Fruit fly (Drosophila melanogaster) whole organism, prepupa: ENCODE measurements around the gene CG34301.

Experiments used
- Blimp-1 ChIP-seq: fragments of 200-800 bp; sonication (Bioruptor generic); optimal IDR thresholded peaks from 3 replicates; lab custom pipeline; 2017; ENCODE audit warnings: missing biosample characterization, missing genetic modification characterization, mild to moderate bottlenecking, moderate library complexity, missing genetic modification reagents
- CG10631 ChIP-seq: fragments of 200-800 bp; sonication (Bioruptor generic); optimal IDR thresholded peaks from 2 replicates; lab custom pipeline; 2016; ENCODE audit warnings: missing biosample characterization, missing genetic modification characterization
- CG10669 ChIP-seq: fragments of 200-800 bp; sonication (Bioruptor generic); optimal IDR thresholded peaks from 3 replicates; lab custom pipeline; 2018; ENCODE audit warnings: missing biosample characterization, mild to moderate bottlenecking, missing genetic modification characterization, moderate library complexity
- CG11294 ChIP-seq: fragments of 200-800 bp; sonication (Bioruptor generic); IDR thresholded peaks from 2 replicates; pipeline ENCODE4 v1.3.6; 2022; ENCODE audit warnings: missing biosample characterization, missing genetic modification characterization
- CG11762 ChIP-seq: fragments of 200-800 bp; sonication (Bioruptor generic); optimal IDR thresholded peaks from 3 replicates; lab custom pipeline; 2016; ENCODE audit warnings: missing biosample characterization, missing genetic modification characterization; ENCODE audit not compliant: insufficient read depth
- CG11902 ChIP-seq: fragments of 200-800 bp; sonication (Bioruptor generic); optimal IDR thresholded peaks from 3 replicates; lab custom pipeline; 2016; ENCODE audit warnings: missing biosample characterization, missing genetic modification characterization
- CG15336 ChIP-seq: fragments of 200-800 bp; sonication (Bioruptor generic); IDR thresholded peaks from 2 replicates; pipeline ENCODE4 v1.3.6; 2022; ENCODE audit warnings: missing biosample characterization, missing genetic modification characterization
- CG1621 ChIP-seq: fragments of 200-800 bp; sonication (Bioruptor generic); optimal IDR thresholded peaks from 3 replicates; lab custom pipeline; 2018; ENCODE audit warnings: missing biosample characterization, mild to moderate bottlenecking, missing genetic modification characterization
- CG3032 ChIP-seq: fragments of 200-800 bp; optimal IDR thresholded peaks from 2 replicates; lab custom pipeline; 2019; ENCODE audit warnings: missing biosample characterization, mild to moderate bottlenecking, missing genetic modification characterization, moderate library complexity
- CG31627 ChIP-seq: fragments of 200-800 bp; sonication (Bioruptor generic); optimal IDR thresholded peaks from 3 replicates; lab custom pipeline; 2016; ENCODE audit warnings: missing biosample characterization, missing genetic modification characterization
- CG32006 ChIP-seq: fragments of 200-800 bp; sonication (Bioruptor generic); optimal IDR thresholded peaks from 3 replicates; lab custom pipeline; 2017; ENCODE audit warnings: missing biosample characterization, mild to moderate bottlenecking, missing genetic modification characterization
- CG34406 ChIP-seq: fragments of 200-800 bp; sonication (Bioruptor generic); optimal IDR thresholded peaks from 3 replicates; lab custom pipeline; 2016; ENCODE audit warnings: missing biosample characterization, missing genetic modification characterization
- CG3919 ChIP-seq: fragments of 200-800 bp; sonication (Bioruptor generic); optimal IDR thresholded peaks from 3 replicates; lab custom pipeline; 2016; ENCODE audit warnings: missing biosample characterization, missing genetic modification characterization
- CG4318 ChIP-seq: fragments of 200-800 bp; sonication (Bioruptor generic); optimal IDR thresholded peaks from 3 replicates; lab custom pipeline; 2017; ENCODE audit warnings: missing biosample characterization, mild to moderate bottlenecking, missing genetic modification characterization
- CG6276 ChIP-seq: fragments of 200-800 bp; sonication (Bioruptor generic); optimal IDR thresholded peaks from 2 replicates; lab custom pipeline; 2017; ENCODE audit warnings: missing biosample characterization, mild to moderate bottlenecking, missing genetic modification characterization
- CG6792 ChIP-seq: fragments of 200-800 bp; sonication (Bioruptor generic); optimal IDR thresholded peaks from 3 replicates; lab custom pipeline; 2016; ENCODE audit warnings: missing biosample characterization, missing genetic modification characterization
- CG6808 ChIP-seq: fragments of 200-800 bp; sonication (Bioruptor generic); optimal IDR thresholded peaks from 3 replicates; lab custom pipeline; 2017; ENCODE audit warnings: missing biosample characterization, missing genetic modification characterization, mild to moderate bottlenecking, moderate library complexity, missing genetic modification reagents
- CG7368 ChIP-seq: fragments of 200-800 bp; sonication (Bioruptor generic); optimal IDR thresholded peaks from 3 replicates; lab custom pipeline; 2016; ENCODE audit warnings: missing biosample characterization, missing genetic modification characterization
- CG8119 ChIP-seq: fragments of 200-800 bp; sonication (Bioruptor generic); IDR thresholded peaks from 3 replicates; pipeline ENCODE4 v1.3.6; 2022; ENCODE audit warnings: missing biosample characterization, missing genetic modification characterization
- CG8319 ChIP-seq: fragments of 200-800 bp; sonication (Bioruptor generic); optimal IDR thresholded peaks from 3 replicates; lab custom pipeline; 2016; ENCODE audit warnings: missing biosample characterization, missing genetic modification characterization
- CG8632 ChIP-seq: fragments of 200-800 bp; sonication (Bioruptor generic); optimal IDR thresholded peaks from 3 replicates; lab custom pipeline; 2016; ENCODE audit warnings: missing biosample characterization, missing genetic modification characterization
- CG9139 ChIP-seq: fragments of 200-800 bp; sonication (Bioruptor generic); optimal IDR thresholded peaks from 3 replicates; lab custom pipeline; 2017; ENCODE audit warnings: missing biosample characterization, mild to moderate bottlenecking, missing genetic modification characterization
- Eip75B ChIP-seq: fragments of 200-800 bp; sonication (Bioruptor generic); optimal IDR thresholded peaks from 3 replicates; lab custom pipeline; 2016; ENCODE audit warnings: missing biosample characterization, missing genetic modification characterization
- Eip78C ChIP-seq: fragments of 200-800 bp; sonication (Bioruptor generic); peaks from one replicate; lab custom pipeline; 2016; ENCODE audit warnings: missing biosample characterization, missing genetic modification characterization
- Eip93F ChIP-seq: fragments of 200-800 bp; sonication (Bioruptor generic); optimal IDR thresholded peaks from 2 replicates; lab custom pipeline; 2016; ENCODE audit warnings: missing biosample characterization, mild to moderate bottlenecking, missing genetic modification characterization
- Ets21C ChIP-seq: fragments of 200-800 bp; sonication (Bioruptor generic); optimal IDR thresholded peaks from 3 replicates; lab custom pipeline; 2016; ENCODE audit warnings: missing biosample characterization, missing genetic modification characterization
- Ets96B ChIP-seq: fragments of 200-800 bp; optimal IDR thresholded peaks from 2 replicates; lab custom pipeline; 2019; ENCODE audit warnings: missing biosample characterization, mild to moderate bottlenecking, missing genetic modification characterization, moderate library complexity
- Gug ChIP-seq: fragments of 200-800 bp; sonication (Bioruptor generic); IDR thresholded peaks from 2 replicates; pipeline ENCODE4 v1.3.6; 2022; ENCODE audit warnings: missing biosample characterization, missing genetic modification characterization
- Hr38 ChIP-seq: sonication (Bioruptor generic); optimal IDR thresholded peaks from 2 replicates; lab custom pipeline; 2016; ENCODE audit warnings: missing biosample characterization, missing genetic modification characterization
- Lpt ChIP-seq: fragments of 200-800 bp; sonication (Bioruptor generic); optimal IDR thresholded peaks from 3 replicates; lab custom pipeline; 2016; ENCODE audit warnings: missing biosample characterization, missing genetic modification characterization
- Met ChIP-seq: fragments of 200-800 bp; sonication (Bioruptor generic); optimal IDR thresholded peaks from 3 replicates; lab custom pipeline; 2016; ENCODE audit warnings: missing biosample characterization, missing genetic modification characterization
- Sox102F ChIP-seq: fragments of 200-800 bp; sonication (Bioruptor generic); optimal IDR thresholded peaks from 2 replicates; lab custom pipeline; 2016; ENCODE audit warnings: missing biosample characterization, mild to moderate bottlenecking, missing genetic modification characterization
- Sox14 ChIP-seq: fragments of 200-800 bp; sonication (Bioruptor generic); optimal IDR thresholded peaks from 3 replicates; lab custom pipeline; 2016; ENCODE audit warnings: missing biosample characterization, missing genetic modification characterization
- Sox15 ChIP-seq: fragments of 200-800 bp; sonication (Bioruptor generic); optimal IDR thresholded peaks from 3 replicates; lab custom pipeline; 2016; ENCODE audit warnings: missing biosample characterization, missing genetic modification characterization
- achi ChIP-seq: fragments of 200-800 bp; sonication (Bioruptor generic); optimal IDR thresholded peaks from 3 replicates; lab custom pipeline; 2016; ENCODE audit warnings: missing biosample characterization, missing genetic modification characterization
- acj6 ChIP-seq: fragments of 200-800 bp; sonication (Bioruptor generic); optimal IDR thresholded peaks from 3 replicates; lab custom pipeline; 2016; ENCODE audit warnings: missing biosample characterization, missing genetic modification characterization
- dac ChIP-seq: fragments of 200-800 bp; sonication (Bioruptor generic); optimal IDR thresholded peaks from 2 replicates; lab custom pipeline; 2017; ENCODE audit warnings: missing biosample characterization, mild to moderate bottlenecking, missing genetic modification characterization
- dsx ChIP-seq: fragments of 200-800 bp; optimal IDR thresholded peaks from 3 replicates; lab custom pipeline; 2019; ENCODE audit warnings: missing biosample characterization, mild to moderate bottlenecking, missing genetic modification characterization, moderate library complexity; ENCODE audit not compliant: poor library complexity, severe bottlenecking
- eg ChIP-seq: fragments of 200-800 bp; sonication (Bioruptor generic); IDR thresholded peaks from 3 replicates; pipeline ENCODE4 v1.3.6; 2022; ENCODE audit warnings: missing biosample characterization, missing genetic modification characterization
- fd85E ChIP-seq: fragments of 200-800 bp; sonication (Bioruptor generic); optimal IDR thresholded peaks from 3 replicates; lab custom pipeline; 2016; ENCODE audit warnings: missing biosample characterization, missing genetic modification characterization
- lz ChIP-seq: fragments of 200-800 bp; sonication (Bioruptor generic); optimal IDR thresholded peaks from 3 replicates; lab custom pipeline; 2016; ENCODE audit warnings: missing biosample characterization, missing genetic modification characterization
- net ChIP-seq: fragments of 200-800 bp; sonication (Bioruptor generic); optimal IDR thresholded peaks from 3 replicates; lab custom pipeline; 2016; ENCODE audit warnings: missing biosample characterization, missing genetic modification characterization
- pdm3 ChIP-seq: fragments of 200-800 bp; sonication (Bioruptor generic); optimal IDR thresholded peaks from 3 replicates; lab custom pipeline; 2016; ENCODE audit warnings: missing biosample characterization, missing genetic modification characterization
- salr ChIP-seq, 2 experiments: fragments of 200-800 bp; sonication (Bioruptor generic); optimal IDR thresholded peaks; 3 replicates each; lab custom pipeline; 2016 to 2018; ENCODE audit warnings: missing biosample characterization in 2 of 2, missing genetic modification characterization in 2 of 2, mild to moderate bottlenecking in 1 of 2
- ss ChIP-seq, 2 experiments: fragments of 200-800 bp; sonication (Bioruptor generic); optimal IDR thresholded peaks; 2 replicates in 1 of 2; 3 replicates in 1 of 2; lab custom pipeline; 2017 to 2018; ENCODE audit warnings: mild to moderate bottlenecking in 2 of 2, missing biosample characterization in 2 of 2, missing genetic modification characterization in 2 of 2, moderate library complexity in 1 of 2
- svp ChIP-seq: fragments of 200-800 bp; sonication (Bioruptor generic); peaks from one replicate; lab custom pipeline; 2016; ENCODE audit warnings: missing biosample characterization, missing genetic modification characterization
- topi ChIP-seq: fragments of 200-800 bp; sonication (Bioruptor generic); optimal IDR thresholded peaks from 3 replicates; lab custom pipeline; 2016; ENCODE audit warnings: missing biosample characterization, missing genetic modification characterization

CG34301 gene

dm6 chr3R:8787538-8788282, 14.5 kb downstream of the CG34301 start (continued):
- no peak for TF ChIP-seq Sox102F (GFP tag; lab: Kevin White, UChicago)
- no peak for TF ChIP-seq Sox15
- no peak for TF ChIP-seq Sox14
- TF ChIP-seq ss (GFP tag; optimal IDR thresholded peaks at IDR 0.05; lab: Kevin White, UChicago): peak in 1 of 2 experiments; percentile 36
- no peak for TF ChIP-seq dac (GFP tag; lab: Kevin White, UChicago)
- TF ChIP-seq Eip93F (GFP tag; lab: Kevin White, UChicago): no peak
- no peak for TF ChIP-seq CG8119 (GFP tag; lab: Robert Waterston, UW)
- peak; percentile 69 for TF ChIP-seq svp (GFP tag; lab: Kevin White, UChicago)

DNA sequence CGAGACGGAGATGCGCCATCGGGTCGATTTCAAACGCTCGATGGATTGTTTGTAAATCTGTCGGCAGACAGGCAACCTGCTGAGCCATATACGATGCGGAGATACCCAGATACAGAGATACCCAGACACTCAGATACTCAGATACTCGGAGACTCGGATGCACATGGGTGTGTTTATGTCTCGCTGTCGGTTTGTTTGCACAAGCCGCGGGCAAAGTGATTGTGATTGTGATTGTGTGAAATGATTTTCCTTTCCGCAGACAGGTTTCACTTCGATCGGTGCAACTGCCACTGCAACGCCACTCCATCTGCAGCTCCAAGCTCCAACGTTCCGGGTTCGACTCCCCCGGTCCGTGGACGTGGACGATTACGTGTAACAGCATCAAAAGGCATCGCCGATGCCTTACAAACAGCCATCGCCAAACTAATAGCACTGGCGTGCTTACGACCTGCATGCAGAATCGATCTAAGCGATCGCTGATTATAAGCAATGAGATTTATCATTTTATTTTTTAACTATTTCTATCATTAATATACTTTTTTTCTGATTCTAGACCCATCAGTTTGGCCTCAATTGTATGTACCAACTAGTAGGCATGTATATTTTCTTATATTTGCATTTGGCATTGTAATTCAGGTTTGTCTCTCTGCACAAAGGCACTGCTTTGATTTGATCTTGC, 15.6 kb downstream of the CG34301 start:
- TF ChIP-seq Eip93F (GFP tag; lab: Kevin White, UChicago) (no peak), Eip75B (GFP tag; lab: Kevin White, UChicago) (peak; percentile 67), achi (GFP tag; lab: Kevin White, UChicago) (peak; percentile 82), CG10631 (GFP tag; lab: Kevin White, UChicago) (peak; percentile 81), fd85E (GFP tag; lab: Kevin White, UChicago) (peak; percentile 47), CG6792 (GFP tag; lab: Kevin White, UChicago) (peak; percentile 74), CG6276 (GFP tag; lab: Kevin White, UChicago) (peak; percentile 86), Lpt (peak; percentile 73), CG1621 (peak; percentile 69), CG6808 (peak; percentile 43), CG32006 (peak; percentile 87), CG8319 (peak; percentile 56), Eip78C (peak; percentile 97), Hr38 (GFP tag; lab: Kevin White, UChicago) (no peak), Gug (GFP tag; lab: Robert Waterston, UW) (peak; percentile 84), CG7368 (GFP tag; lab: Kevin White, UChicago) (peak; percentile 65), dsx (GFP tag; lab: Kevin White, UChicago) (peak; percentile 77), Met (peak; percentile 50), CG31627 (GFP tag; lab: Kevin White, UChicago) (peak; percentile 36), lz (GFP tag; lab: Kevin White, UChicago) (peak; percentile 60), Ets21C (GFP tag; lab: Kevin White, UChicago) (peak; percentile 31), eg (GFP tag; lab: Robert Waterston, UW) (peak; percentile 97), Ets96B (tag; lab: Kevin White, UChicago) (peak; percentile 84), ss (GFP tag; optimal IDR thresholded peaks at IDR 0.05; lab: Kevin White, UChicago) (peak; percentile 31 to 43), CG9139 (GFP tag; lab: Kevin White, UChicago) (peak; percentile 25), Blimp-1 (GFP tag; lab: Kevin White, UChicago) (peak; percentile 28), CG8119 (GFP tag; lab: Robert Waterston, UW) (peak; percentile 92), CG34406 (peak; percentile 70), Sox14 (peak; percentile 73), salr (GFP tag; optimal IDR thresholded peaks at IDR 0.05; lab: Kevin White, UChicago) (peak; percentile 55 to 61), CG11762 (peak; percentile 74), CG10669 (peak; percentile 78), CG4318 (GFP tag; lab: Kevin White, UChicago) (peak; percentile 70), pdm3 (peak; percentile 80), acj6 (peak; percentile 82), CG8632 (GFP tag; lab: Kevin White, UChicago) (peak; percentile 54), topi (GFP tag; lab: Kevin White, UChicago) (peak; percentile 70), CG3032 (peak; percentile 72), net (GFP tag; lab: Kevin White, UChicago) (peak; percentile 79), CG3919 (GFP tag; lab: Kevin White, UChicago) (peak; percentile 85), Sox15 (peak; percentile 51), CG15336 (GFP tag; lab: Robert Waterston, UW) (peak; percentile 90), CG11294 (peak; percentile 84), CG11902 (GFP tag; lab: Kevin White, UChicago) (peak; percentile 56)
